Fruit fly (Drosophila melanogaster): ENCODE results near the gene CG4911.
A peak's percentile ranks its signal among the peaks of the same experiment; 100 is the strongest.

Gene CG4911

DNA sequence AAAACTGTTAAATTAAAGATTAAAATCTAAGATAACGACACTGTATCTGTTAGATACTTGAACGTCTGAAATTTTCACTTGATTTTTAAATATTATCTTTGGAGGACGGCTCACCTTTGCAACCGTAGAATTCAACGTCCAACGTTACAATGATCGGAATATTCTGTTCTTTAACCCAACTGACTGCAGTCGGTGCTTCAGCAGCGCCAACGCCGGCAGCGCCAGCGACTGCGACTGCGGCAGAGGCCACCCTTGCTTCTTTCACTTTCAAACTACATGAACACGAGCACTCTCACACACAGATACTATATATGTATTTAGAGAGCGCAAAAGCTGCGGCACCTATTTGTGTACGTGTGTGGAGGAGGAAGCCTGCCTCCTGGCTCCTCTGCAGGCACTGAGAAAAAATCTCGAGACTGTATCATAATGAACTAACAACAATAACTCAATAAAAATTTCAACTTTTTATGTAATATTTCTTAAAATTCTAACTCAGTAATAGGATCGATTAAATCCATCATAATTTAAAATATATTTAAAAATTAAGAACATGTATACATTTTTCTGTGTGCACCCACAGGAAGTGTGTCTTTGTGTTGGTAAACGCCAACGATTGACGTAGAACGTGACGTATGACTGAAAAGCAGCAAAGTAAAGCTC lies 15.0 kb downstream of the CG4911 start (continued):
- peak; percentile 96 for TF ChIP-seq CG13894 (tag; optimal IDR thresholded peaks at IDR 0.05)
- TF ChIP-seq CG11696 (GFP tag; IDR thresholded peaks at IDR 0.05) = peak; percentile 55; the same call in 1 of the 2 replicates
- peak; percentile 87 for TF ChIP-seq CG12155 (GFP tag; optimal IDR thresholded peaks at IDR 0.05)
- peak; percentile 86 for TF ChIP-seq Sox100B (GFP tag; optimal IDR thresholded peaks at IDR 0.05)
- TF ChIP-seq vfl (GFP tag; optimal IDR thresholded peaks at IDR 0.05) = peak; percentile 54
- peak; percentile 74 for TF ChIP-seq zen (tag; optimal IDR thresholded peaks at IDR 0.05)
- no peak for TF ChIP-seq Neu2 (GFP tag; optimal IDR thresholded peaks at IDR 0.05; ENCODE audit: borderline replicate concordance)
- TF ChIP-seq tx (GFP tag; optimal IDR thresholded peaks at IDR 0.05) = no peak
- peak; percentile 69 for TF ChIP-seq CG30431 (GFP tag; optimal IDR thresholded peaks at IDR 0.05)
- TF ChIP-seq sens (GFP tag) = peak; percentile 95
- peak; percentile 58 for TF ChIP-seq fd64A (GFP tag; optimal IDR thresholded peaks at IDR 0.05)
- TF ChIP-seq Hr3 (GFP tag; optimal IDR thresholded peaks at IDR 0.05) = peak; percentile 88
- TF ChIP-seq Dfd (GFP tag; optimal IDR thresholded peaks at IDR 0.05) = no peak
- TF ChIP-seq Ravus (GFP tag; IDR thresholded peaks at IDR 0.05) = peak; percentile 78
- peak; percentile 94 for TF ChIP-seq CG18262 (tag; optimal IDR thresholded peaks at IDR 0.05)
- TF ChIP-seq fru (optimal IDR thresholded peaks at IDR 0.05) = no peak
- peak; percentile 97 for TF ChIP-seq lab (GFP tag; optimal IDR thresholded peaks at IDR 0.05)
- peak; percentile 96 for TF ChIP-seq row (GFP tag; IDR thresholded peaks at IDR 0.05)
- peak; percentile 82 for TF ChIP-seq Asciz (GFP tag; optimal IDR thresholded peaks at IDR 0.05)
- peak; percentile 68 for TF ChIP-seq CG7987 (GFP tag; optimal IDR thresholded peaks at IDR 0.05)
- no peak for TF ChIP-seq Kr (GFP tag; optimal IDR thresholded peaks at IDR 0.05)
- peak; percentile 86 for TF ChIP-seq fd96Cb (tag; optimal IDR thresholded peaks at IDR 0.05)
- no peak for TF ChIP-seq CG7745 (tag; optimal IDR thresholded peaks at IDR 0.05)
- TF ChIP-seq lov (optimal IDR thresholded peaks at IDR 0.05) = no peak
- TF ChIP-seq lov (GFP tag; IDR thresholded peaks at IDR 0.05) = peak; percentile 53; the same call in 1 of the 3 replicates
- TF ChIP-seq Doc2 (GFP tag; IDR thresholded peaks at IDR 0.05) = peak; percentile 54; the same call in 1 of the 2 replicates
- peak; percentile 14 for TF ChIP-seq CG33213 (GFP tag; optimal IDR thresholded peaks at IDR 0.05)
- no peak for TF ChIP-seq disco-r (GFP tag; optimal IDR thresholded peaks at IDR 0.05)
- no peak for TF ChIP-seq tll (GFP tag; optimal IDR thresholded peaks at IDR 0.05)
- TF ChIP-seq abd-A (tag; optimal IDR thresholded peaks at IDR 0.05) = peak; percentile 81
- TF ChIP-seq HLH3B (GFP tag; IDR thresholded peaks at IDR 0.05) = peak; percentile 91
- TF ChIP-seq gem (tag; optimal IDR thresholded peaks at IDR 0.05) = peak; percentile 95
- TF ChIP-seq exex (tag; optimal IDR thresholded peaks at IDR 0.05) = peak; percentile 75
- no peak for TF ChIP-seq z (GFP tag; IDR thresholded peaks at IDR 0.05)
- TF ChIP-seq NfI (GFP tag; optimal IDR thresholded peaks at IDR 0.05) = peak; percentile 89
- peak; percentile 93 for TF ChIP-seq CG30403 (GFP tag; optimal IDR thresholded peaks at IDR 0.05)
- TF ChIP-seq sr (GFP tag; IDR thresholded peaks at IDR 0.05) = no peak
- TF ChIP-seq stwl (tag; optimal IDR thresholded peaks at IDR 0.05) = no peak
- peak; percentile 49 for TF ChIP-seq mirr (GFP tag; optimal IDR thresholded peaks at IDR 0.05)
- TF ChIP-seq CG1792 (GFP tag; optimal IDR thresholded peaks at IDR 0.05) = peak; percentile 10
- peak; percentile 96 for TF ChIP-seq CG32532 (GFP tag; IDR thresholded peaks at IDR 0.05)
- TF ChIP-seq salm (tag; optimal IDR thresholded peaks at IDR 0.05) = peak; percentile 81
- TF ChIP-seq scrt (GFP tag; optimal IDR thresholded peaks at IDR 0.05) = peak; percentile 91
- peak; percentile 54 to 83 for TF ChIP-seq dpn (GFP tag; optimal IDR thresholded peaks at IDR 0.05)
- no peak for TF ChIP-seq hth (optimal IDR thresholded peaks at IDR 0.05)
- peak in 1 of 3 experiments; percentile 72 for TF ChIP-seq Stat92E (GFP tag; optimal IDR thresholded peaks at IDR 0.05)
- TF ChIP-seq CG10366 (GFP tag; IDR thresholded peaks at IDR 0.05) = peak; percentile 88
- peak; percentile 94 for TF ChIP-seq CG2712 (tag; optimal IDR thresholded peaks at IDR 0.05)
- TF ChIP-seq cad (GFP tag; optimal IDR thresholded peaks at IDR 0.05) = no peak
- no peak for TF ChIP-seq CG1832 (GFP tag; optimal IDR thresholded peaks at IDR 0.05)
